Worm (Caenorhabditis elegans): ENCODE results near the gene cwf-19L2.
A peak's percentile ranks its signal among the peaks of the same experiment; 100 is the strongest.

cwf-19L2 gene

DNA sequence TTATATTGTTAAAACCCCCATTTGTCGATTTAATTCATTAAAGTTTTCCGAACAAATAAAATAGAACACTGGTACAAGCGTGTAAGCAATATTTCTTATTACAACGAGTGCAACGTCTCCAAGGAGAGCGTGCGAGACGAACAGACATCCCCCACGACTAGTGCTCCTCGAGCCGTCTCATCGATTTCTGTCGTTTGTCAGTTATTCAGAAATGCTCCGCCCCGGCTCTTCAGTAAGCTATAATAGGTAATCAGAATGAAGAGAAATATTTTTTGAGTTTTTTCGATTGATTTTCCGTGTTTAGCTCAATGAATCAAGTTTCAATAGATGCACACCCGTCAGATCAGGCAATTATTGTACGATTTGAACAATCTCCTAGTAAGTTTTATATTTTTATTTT lies 45.3 kb downstream of the cwf-19L2 start, which contains the start of gene kap-1 (continued):
- TF ChIP-seq hsf-1 (GFP tag; IDR thresholded peaks at IDR 0.05) (peak; percentile 60), nfya-2 (GFP tag; IDR thresholded peaks at IDR 0.05) (no peak), bed-2 (GFP tag; IDR thresholded peaks at IDR 0.05) (no peak), hlh-12 (tag; optimal IDR thresholded peaks at IDR 0.05) (no peak), ets-4 (GFP tag; optimal IDR thresholded peaks at IDR 0.05) (no peak), snpc-1.3 (tag; optimal IDR thresholded peaks at IDR 0.05; ENCODE audit: insufficient read depth) (peak; percentile 7), Y67H2A.10 (GFP tag; conservative IDR thresholded peaks at IDR 0.05) (no peak), attf-6 (GFP tag; IDR thresholded peaks at IDR 0.05) (no peak), mxl-1 (tag; optimal IDR thresholded peaks at IDR 0.05) (no peak), let-526 (GFP tag; IDR thresholded peaks at IDR 0.05) (peak; percentile 79; the same call in 1 of the 2 replicates), athp-1 (tag; optimal IDR thresholded peaks at IDR 0.05) (peak; percentile 62), dpl-1 (GFP tag; optimal IDR thresholded peaks at IDR 0.05) (no peak), B0261.1 (tag; optimal IDR thresholded peaks at IDR 0.05) (no peak), Y79H2A.3 (GFP tag; conservative IDR thresholded peaks at IDR 0.05) (no peak), sdz-38 (tag; optimal IDR thresholded peaks at IDR 0.05) (no peak), atf-7 (tag; optimal IDR thresholded peaks at IDR 0.05) (peak; percentile 43), Y53G8AR.9 (GFP tag; conservative IDR thresholded peaks at IDR 0.05) (no peak; the same call in 1 of the 2 replicates), D2030.7 (GFP tag; IDR thresholded peaks at IDR 0.05) (no peak), dpff-1 (tag; optimal IDR thresholded peaks at IDR 0.05) (peak; percentile 62), B0035.1 (tag; optimal IDR thresholded peaks at IDR 0.05) (peak; percentile 61), dox-1 (GFP tag; IDR thresholded peaks at IDR 0.05) (0 out of 2 replicates have a peak, but pooled peaks have one; percentile 25), ztf-3 (GFP tag; optimal IDR thresholded peaks at IDR 0.05) (peak; percentile 5), rec-8 (tag; optimal IDR thresholded peaks at IDR 0.05) (no peak), lir-1 (GFP tag; conservative IDR thresholded peaks at IDR 0.05) (no peak), ceh-100 (GFP tag; IDR thresholded peaks at IDR 0.05) (peak; percentile 21; the same call in 1 of the 2 replicates), lin-40 (tag; optimal IDR thresholded peaks at IDR 0.05) (no peak), ceh-58 (GFP tag; IDR thresholded peaks at IDR 0.05) (no peak), B0019.2 (GFP tag; conservative IDR thresholded peaks at IDR 0.05) (no peak), akir-1 (GFP tag; optimal IDR thresholded peaks at IDR 0.05) (no peak), nhr-120 (GFP tag; IDR thresholded peaks at IDR 0.05) (0 out of 2 replicates have a peak, but pooled peaks have one; percentile 12), nhr-90 (tag; optimal IDR thresholded peaks at IDR 0.05) (peak; percentile 15), egl-44 (GFP tag; IDR thresholded peaks at IDR 0.05) (no peak), mcd-1 (GFP tag; IDR thresholded peaks at IDR 0.05) (peak; percentile 44), K12H6.12 (tag; optimal IDR thresholded peaks at IDR 0.05) (no peak), C06A6.2 (GFP tag; conservative IDR thresholded peaks at IDR 0.05) (no peak), efl-1 (GFP tag; optimal IDR thresholded peaks at IDR 0.05) (no peak), lin-26 (GFP tag; IDR thresholded peaks at IDR 0.05) (peak; percentile 71; the same call in 1 of the 2 replicates), T26A5.8 (tag; optimal IDR thresholded peaks at IDR 0.05) (peak; percentile 20)

DNA sequence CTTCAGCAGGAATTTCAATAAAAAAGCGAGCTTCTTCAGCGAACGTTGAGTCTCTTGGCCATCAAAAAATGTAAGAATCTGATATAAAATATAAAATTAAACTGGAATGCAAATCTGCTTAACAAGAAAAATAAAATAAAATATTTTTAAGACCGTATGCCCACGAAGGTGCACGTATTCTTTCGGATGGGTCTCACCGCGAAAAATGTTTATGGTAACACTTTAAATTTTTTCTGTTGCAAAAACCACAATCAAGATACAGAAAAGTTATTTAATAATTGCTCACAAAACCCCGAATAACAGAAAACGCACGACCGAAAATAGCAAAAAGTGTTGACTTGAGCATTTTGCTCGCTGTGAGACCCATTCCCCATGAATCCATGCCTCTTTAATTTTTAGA lies 45.7 kb downstream of the cwf-19L2 start:
- TF ChIP-seq nfyb-1 (GFP tag; IDR thresholded peaks at IDR 0.05): no peak
- TF ChIP-seq snpc-1.3 (tag; optimal IDR thresholded peaks at IDR 0.05; ENCODE audit: insufficient read depth): no peak
- no peak for TF ChIP-seq B0336.3 (GFP tag; IDR thresholded peaks at IDR 0.05)
- no peak for TF ChIP-seq madf-10 (tag; optimal IDR thresholded peaks at IDR 0.05)
- TF ChIP-seq lsl-1 (GFP tag; optimal IDR thresholded peaks at IDR 0.05): peak; percentile 50
- no peak for TF ChIP-seq ztf-3 (GFP tag; optimal IDR thresholded peaks at IDR 0.05)
- TF ChIP-seq zim-3 (tag; optimal IDR thresholded peaks at IDR 0.05): no peak
- TF ChIP-seq F33H1.4 (GFP tag; IDR thresholded peaks at IDR 0.05): peak; percentile 59; the same call in 1 of the 2 replicates

Data from whole organism, young adult.